Worm (Caenorhabditis elegans): ENCODE results near the gene F26C11.1.
A peak's percentile ranks its signal among the peaks of the same experiment; 100 is the strongest.
"Not testable (repeated sequence)": the region's sequence is repeated elsewhere in the genome, so short reads cannot be mapped to it uniquely, and the experiment has no call there.

Gene F26C11.1

DNA sequence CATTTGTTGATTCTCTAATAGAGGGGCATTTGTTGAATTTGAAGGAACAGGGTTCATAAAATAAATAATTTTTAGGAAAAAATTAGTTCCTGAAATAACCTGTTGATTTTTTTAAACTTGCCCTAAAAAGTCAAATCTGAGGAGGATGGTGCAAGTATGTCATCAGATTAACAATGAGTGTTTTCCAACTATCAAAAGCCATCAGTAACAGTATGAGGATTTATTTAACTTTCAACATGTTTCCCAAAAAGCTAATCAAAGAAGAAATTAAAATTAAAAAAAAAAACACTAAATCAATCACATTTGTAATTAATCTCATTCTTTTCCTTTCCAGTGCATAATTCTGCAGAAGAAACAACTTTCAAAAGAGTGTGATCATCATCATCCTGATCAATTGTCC is 35.0 kb upstream of the F26C11.1 start, which contains the start of gene chil-5:
Gene chil-5 (minus strand): TSS at position 101 of the 400 bp plus-strand sequence.
- TF ChIP-seq ceh-48 (tag; optimal IDR thresholded peaks at IDR 0.05): no peak
- no peak for TF ChIP-seq sdc-2 (tag; optimal IDR thresholded peaks at IDR 0.05)
- TF ChIP-seq ceh-34 (tag; optimal IDR thresholded peaks at IDR 0.05): no peak
- TF ChIP-seq dve-1 (tag; optimal IDR thresholded peaks at IDR 0.05): no peak
- no peak for TF ChIP-seq ztf-16 (tag; optimal IDR thresholded peaks at IDR 0.05)
- TF ChIP-seq syd-9 (tag; optimal IDR thresholded peaks at IDR 0.05): no peak
- no peak for TF ChIP-seq eyg-1 (tag; optimal IDR thresholded peaks at IDR 0.05)
- no peak for TF ChIP-seq ceh-24 (tag; optimal IDR thresholded peaks at IDR 0.05)
- no peak for TF ChIP-seq K02D7.2 (tag; optimal IDR thresholded peaks at IDR 0.05)
- TF ChIP-seq ref-2 (tag; optimal IDR thresholded peaks at IDR 0.05): no peak
- TF ChIP-seq nhr-11 (tag; optimal IDR thresholded peaks at IDR 0.05): no peak

DNA sequence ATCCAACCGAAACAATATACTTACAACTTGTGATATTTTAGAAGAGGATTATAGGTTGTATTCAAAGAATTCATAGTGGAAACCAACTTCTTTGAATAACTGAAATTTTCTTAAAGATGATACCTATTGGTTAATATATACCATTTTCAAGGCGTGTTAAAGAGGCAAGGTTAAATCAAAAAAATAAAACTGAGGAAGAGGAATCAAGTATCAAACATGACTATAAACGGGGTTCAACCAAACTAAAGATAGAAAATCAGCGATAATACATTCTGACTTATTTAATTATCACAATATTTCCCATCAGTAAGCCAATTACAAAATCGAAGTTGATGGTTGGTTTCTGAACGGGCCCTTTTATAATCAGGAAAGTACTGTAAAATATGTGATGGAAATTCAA is 33.1 kb upstream of the F26C11.1 start, which contains the start of gene chil-3:
Gene chil-3 (minus strand): TSS at position 101 of the 400 bp plus-strand sequence.
- TF ChIP-seq ceh-9 (tag; optimal IDR thresholded peaks at IDR 0.05): no peak
- TF ChIP-seq nhr-11 (tag; optimal IDR thresholded peaks at IDR 0.05): peak; percentile 48

DNA sequence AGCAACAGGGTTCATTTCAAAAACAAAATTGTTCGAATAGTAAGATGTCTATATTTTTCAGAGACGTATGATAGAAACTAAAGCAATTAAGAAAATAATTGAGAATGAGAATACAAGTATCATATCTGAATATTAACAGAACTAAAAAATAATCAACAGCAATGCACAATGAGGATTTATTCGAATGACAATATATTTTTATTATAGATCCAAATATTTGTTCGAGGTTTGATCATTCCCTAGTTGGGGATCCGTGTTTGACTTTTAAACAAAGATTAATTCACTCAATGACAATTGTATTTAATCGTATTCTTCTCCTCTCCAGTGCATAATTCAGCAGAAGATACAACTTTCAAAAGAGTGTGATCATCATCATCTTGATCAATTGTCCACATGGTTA is 32.4 kb upstream of the F26C11.1 start, which contains the start of gene C08H9.18:
Gene C08H9.18 (minus strand): TSS at position 101 of the 400 bp plus-strand sequence.
- TF ChIP-seq fkh-6 (tag; optimal IDR thresholded peaks at IDR 0.05): no peak
- TF ChIP-seq dve-1 (tag; optimal IDR thresholded peaks at IDR 0.05): no peak
- no peak for TF ChIP-seq zip-5 (tag; optimal IDR thresholded peaks at IDR 0.05)
- TF ChIP-seq pag-3 (tag; optimal IDR thresholded peaks at IDR 0.05; ENCODE audit: borderline replicate concordance): no peak
- no peak for TF ChIP-seq tbx-7 (tag; optimal IDR thresholded peaks at IDR 0.05)
- TF ChIP-seq unc-3 (GFP tag; conservative IDR thresholded peaks at IDR 0.05): no peak
- no peak for TF ChIP-seq unc-3 (tag; optimal IDR thresholded peaks at IDR 0.05)
- TF ChIP-seq ceh-24 (tag; optimal IDR thresholded peaks at IDR 0.05): no peak
- no peak for TF ChIP-seq pha-2 (tag; optimal IDR thresholded peaks at IDR 0.05)
- TF ChIP-seq sdc-2 (tag; optimal IDR thresholded peaks at IDR 0.05): no peak
- no peak for TF ChIP-seq ceh-6 (GFP tag; optimal IDR thresholded peaks at IDR 0.05)
- TF ChIP-seq unc-86 (tag; optimal IDR thresholded peaks at IDR 0.05): no peak
- no peak for TF ChIP-seq F13H6.1 (tag; optimal IDR thresholded peaks at IDR 0.05)
- TF ChIP-seq ceh-14 (tag; optimal IDR thresholded peaks at IDR 0.05): no peak
- TF ChIP-seq elt-2 (tag; optimal IDR thresholded peaks at IDR 0.05): no peak
- no peak for TF ChIP-seq ztf-16 (tag; optimal IDR thresholded peaks at IDR 0.05)
- TF ChIP-seq ceh-45 (GFP tag; IDR thresholded peaks at IDR 0.05): no peak
- no peak for TF ChIP-seq hlh-8 (tag; optimal IDR thresholded peaks at IDR 0.05)
- TF ChIP-seq pros-1 (tag; optimal IDR thresholded peaks at IDR 0.05): no peak
- TF ChIP-seq ceh-30 (tag; optimal IDR thresholded peaks at IDR 0.05): no peak

DNA sequence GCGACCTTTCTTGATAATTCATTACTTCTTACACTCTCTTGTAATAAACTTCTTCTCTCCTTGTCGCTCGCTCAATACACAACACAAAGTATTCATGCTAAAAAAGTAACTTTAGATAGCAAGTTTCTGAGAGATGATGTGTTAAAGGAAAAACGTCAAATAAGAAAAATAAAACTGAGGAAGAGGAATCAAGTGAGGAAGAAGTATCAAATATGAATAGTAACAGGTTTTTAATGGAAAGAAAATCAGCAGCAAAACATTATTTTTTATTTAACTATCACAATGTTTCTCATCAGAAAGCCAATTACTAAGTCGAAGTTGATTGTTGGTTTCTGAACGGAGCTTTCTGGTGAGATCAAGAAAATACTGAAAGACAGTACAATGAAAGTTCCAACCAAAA is 28.2 kb upstream of the F26C11.1 start, which contains the start of gene chil-1:
Gene chil-1 (minus strand): TSS at position 101 of the 400 bp plus-strand sequence.
- not testable (repeated sequence) for TF ChIP-seq ceh-31 (tag; optimal IDR thresholded peaks at IDR 0.05); ahr-1 (tag; optimal IDR thresholded peaks at IDR 0.05); hlh-30 (tag; optimal IDR thresholded peaks at IDR 0.05; ENCODE audit: insufficient read depth)

DNA sequence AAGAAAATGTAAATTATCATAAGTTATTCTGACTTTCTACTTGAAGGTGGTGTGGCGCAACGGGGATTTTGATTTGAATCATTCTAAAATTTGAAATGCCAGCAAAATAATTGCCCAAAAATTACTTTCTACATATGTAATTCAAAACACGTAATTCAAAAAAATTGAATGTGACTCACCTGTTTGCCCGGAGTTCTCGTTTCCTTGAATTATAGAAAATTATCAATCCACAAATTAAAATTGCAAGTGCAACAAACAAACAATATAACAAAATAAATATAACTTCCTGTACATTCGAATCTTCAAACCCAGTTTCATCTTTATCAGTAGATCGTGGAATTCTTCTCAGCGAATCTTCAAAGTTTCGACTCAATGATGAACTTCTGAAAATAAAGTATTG is 26.3 kb upstream of the F26C11.1 start:
- TF ChIP-seq pros-1 (tag; optimal IDR thresholded peaks at IDR 0.05) (no peak), madf-2 (tag; optimal IDR thresholded peaks at IDR 0.05) (no peak), sdc-2 (tag; optimal IDR thresholded peaks at IDR 0.05) (no peak), dve-1 (tag; optimal IDR thresholded peaks at IDR 0.05) (no peak), unc-55 (GFP tag; optimal IDR thresholded peaks at IDR 0.05) (no peak), zip-5 (tag; optimal IDR thresholded peaks at IDR 0.05) (no peak), hlh-13 (GFP tag; optimal IDR thresholded peaks at IDR 0.05) (no peak), sox-4 (tag; optimal IDR thresholded peaks at IDR 0.05) (no peak), ceh-48 (tag; optimal IDR thresholded peaks at IDR 0.05) (no peak), fkh-6 (tag; optimal IDR thresholded peaks at IDR 0.05) (no peak), pag-3 (tag; optimal IDR thresholded peaks at IDR 0.05; ENCODE audit: borderline replicate concordance) (no peak), dmd-4 (tag; optimal IDR thresholded peaks at IDR 0.05; ENCODE audit: borderline replicate concordance) (no peak), nfya-1 (tag; optimal IDR thresholded peaks at IDR 0.05) (no peak), ama-1 (optimal IDR thresholded peaks at IDR 0.05) (no peak), hlh-6 (tag; optimal IDR thresholded peaks at IDR 0.05) (no peak), hlh-8 (tag; optimal IDR thresholded peaks at IDR 0.05) (no peak), ceh-18 (tag; optimal IDR thresholded peaks at IDR 0.05) (no peak), ceh-14 (tag; optimal IDR thresholded peaks at IDR 0.05) (no peak)

All from whole organism, late embryonic.